Fruit fly (Drosophila melanogaster) whole organism, embryonic: Measurements from ENCODE around the gene Tig.

Source experiments
- Atf3 ChIP-seq: fragments of 200-800 bp; sonication (Bioruptor generic); optimal IDR thresholded peaks from 3 replicates; lab custom pipeline; 2016; ENCODE audit warnings: missing biosample characterization, missing genetic modification characterization
- Atf6 ChIP-seq: fragments of 200-800 bp; sonication (Bioruptor generic); IDR thresholded peaks from 2 replicates; pipeline ENCODE4 v1.3.6; 2022; ENCODE audit warnings: missing biosample characterization, missing genetic modification characterization
- Awh ChIP-seq: fragments of 200-800 bp; sonication (Bioruptor generic); IDR thresholded peaks from 2 replicates; pipeline ENCODE4, ENCODE4 v1.3.6; 2022; ENCODE audit warnings: missing biosample characterization, missing genetic modification characterization
- B-H2 ChIP-seq: fragments of 200-800 bp; sonication (Bioruptor generic); optimal IDR thresholded peaks from 2 replicates; lab custom pipeline; 2018; ENCODE audit warnings: missing biosample characterization, mild to moderate bottlenecking, missing genetic modification characterization
- CG10543 ChIP-seq: fragments of 200-800 bp; sonication (Bioruptor generic); optimal IDR thresholded peaks from 3 replicates; lab custom pipeline; 2017; ENCODE audit warnings: missing biosample characterization, mild to moderate bottlenecking, missing genetic modification characterization, moderate library complexity
- CG11696 ChIP-seq: fragments of 200-800 bp; sonication (Bioruptor generic); IDR thresholded peaks from 2 replicates; pipeline ENCODE4 v1.3.6; 2022; ENCODE audit warnings: missing biosample characterization, missing genetic modification characterization
- CG12071 ChIP-seq: fragments of 200-800 bp; sonication (Bioruptor generic); optimal IDR thresholded peaks from 3 replicates; lab custom pipeline; 2018; ENCODE audit warnings: missing biosample characterization, mild to moderate bottlenecking, missing genetic modification characterization
- CG12744 ChIP-seq: fragments of 200-800 bp; sonication (Bioruptor generic); optimal IDR thresholded peaks from 2 replicates; lab custom pipeline; 2016; ENCODE audit warnings: missing biosample characterization, missing genetic modification characterization
- CG13296 ChIP-seq: fragments of 200-800 bp; sonication (Bioruptor generic); optimal IDR thresholded peaks from 3 replicates; lab custom pipeline; 2018; ENCODE audit warnings: missing biosample characterization, mild to moderate bottlenecking, missing genetic modification characterization
- CG13894 ChIP-seq: fragments of 200-800 bp; sonication (Bioruptor generic); optimal IDR thresholded peaks from 3 replicates; lab custom pipeline; 2018; ENCODE audit warnings: missing biosample characterization, mild to moderate bottlenecking, missing genetic modification characterization, moderate library complexity
- CG14860 ChIP-seq: fragments of 200-800 bp; sonication (Bioruptor generic); IDR thresholded peaks from 3 replicates; pipeline ENCODE4 v1.3.6; 2022; ENCODE audit warnings: missing biosample characterization, missing genetic modification characterization; ENCODE audit not compliant: partially characterized antibody
- CG15011 ChIP-seq: fragments of 200-800 bp; sonication (Bioruptor generic); optimal IDR thresholded peaks from 3 replicates; lab custom pipeline; 2018; ENCODE audit warnings: missing biosample characterization, mild to moderate bottlenecking, missing genetic modification characterization
- CG15514 ChIP-seq: fragments of 200-800 bp; sonication (Bioruptor generic); optimal IDR thresholded peaks from 3 replicates; lab custom pipeline; 2017; ENCODE audit warnings: missing biosample characterization, missing genetic modification characterization, mild to moderate bottlenecking, moderate library complexity, missing genetic modification reagents
- CG16815 ChIP-seq: fragments of 200-800 bp; sonication (Bioruptor generic); optimal IDR thresholded peaks from 3 replicates; lab custom pipeline; 2017; ENCODE audit warnings: missing biosample characterization, mild to moderate bottlenecking, missing genetic modification characterization
- CG17359 ChIP-seq: fragments of 200-800 bp; sonication (Bioruptor generic); optimal IDR thresholded peaks from 3 replicates; lab custom pipeline; 2018; ENCODE audit warnings: missing biosample characterization, mild to moderate bottlenecking, missing genetic modification characterization, moderate library complexity
- CG17385 ChIP-seq: fragments of 200-800 bp; sonication (Bioruptor generic); optimal IDR thresholded peaks from 3 replicates; lab custom pipeline; 2018; ENCODE audit warnings: missing biosample characterization, mild to moderate bottlenecking, missing genetic modification characterization
- CG2889 ChIP-seq: fragments of 200-800 bp; sonication (Bioruptor generic); IDR thresholded peaks from 3 replicates; pipeline ENCODE4 v1.3.6; 2022; ENCODE audit warnings: missing biosample characterization, missing genetic modification characterization
- CG3065 ChIP-seq: fragments of 200-800 bp; sonication (Bioruptor generic); optimal IDR thresholded peaks from 2 replicates; lab custom pipeline; 2016; ENCODE audit warnings: missing biosample characterization, missing genetic modification characterization
- CG34376 ChIP-seq: fragments of 200-800 bp; sonication (Bioruptor generic); optimal IDR thresholded peaks from 2 replicates; lab custom pipeline; 2018; ENCODE audit warnings: missing biosample characterization, mild to moderate bottlenecking, missing genetic modification characterization
- CG3838 ChIP-seq: fragments of 200-800 bp; sonication (Bioruptor generic); optimal IDR thresholded peaks from 3 replicates; lab custom pipeline; 2016; ENCODE audit warnings: missing biosample characterization, missing genetic modification characterization
- CG4424 ChIP-seq: fragments of 200-800 bp; sonication (Bioruptor generic); optimal IDR thresholded peaks from 3 replicates; lab custom pipeline; 2016; ENCODE audit warnings: missing biosample characterization, missing genetic modification characterization
- CG4617 ChIP-seq: fragments of 200-800 bp; sonication (Bioruptor generic); optimal IDR thresholded peaks from 3 replicates; lab custom pipeline; 2016; ENCODE audit warnings: missing biosample characterization, missing genetic modification characterization, borderline replicate concordance
- CG5953 ChIP-seq: fragments of 200-800 bp; sonication (Bioruptor generic); IDR thresholded peaks from 2 replicates; pipeline ENCODE4 v1.3.6; 2022; ENCODE audit warnings: missing biosample characterization, missing genetic modification characterization
- CG7928 ChIP-seq: fragments of 200-800 bp; sonication (Bioruptor generic); optimal IDR thresholded peaks from 2 replicates; lab custom pipeline; 2017; ENCODE audit warnings: missing biosample characterization, mild to moderate bottlenecking, missing genetic modification characterization
- CG8478 ChIP-seq: fragments of >200 bp; optimal IDR thresholded peaks from 2 replicates; lab custom pipeline; 2018
- CG9797 ChIP-seq: fragments of 200-800 bp; sonication (Bioruptor generic); optimal IDR thresholded peaks from 3 replicates; lab custom pipeline; 2018; ENCODE audit warnings: missing biosample characterization, mild to moderate bottlenecking, missing genetic modification characterization
- CG9817 ChIP-seq: fragments of 200-800 bp; sonication (Bioruptor generic); optimal IDR thresholded peaks from 2 replicates; lab custom pipeline; 2018; ENCODE audit warnings: missing biosample characterization, mild to moderate bottlenecking, missing genetic modification characterization, moderate library complexity
- CrebB ChIP-seq: fragments of 200-800 bp; sonication (Bioruptor generic); optimal IDR thresholded peaks from 3 replicates; lab custom pipeline; 2018; ENCODE audit warnings: missing biosample characterization, mild to moderate bottlenecking, missing genetic modification characterization
- Dad ChIP-seq: fragments of 200-800 bp; sonication (Bioruptor generic); optimal IDR thresholded peaks from 3 replicates; lab custom pipeline; 2016; ENCODE audit warnings: missing biosample characterization, missing genetic modification characterization
- E2f2 ChIP-seq: fragments of 200-800 bp; sonication (Bioruptor generic); IDR thresholded peaks from 2 replicates; pipeline ENCODE4 v1.3.6; 2022; ENCODE audit warnings: missing biosample characterization, missing genetic modification characterization
- Hr51 ChIP-seq, 2 experiments: fragments of 200-800 bp; sonication (Bioruptor generic); optimal IDR thresholded peaks; 2 replicates in 1 of 2; 3 replicates in 1 of 2; lab custom pipeline; 2016 to 2018; ENCODE audit warnings: missing biosample characterization in 2 of 2, missing genetic modification characterization in 2 of 2, mild to moderate bottlenecking in 1 of 2, moderate library complexity in 1 of 2
- MESR4 ChIP-seq: fragments of 200-800 bp; sonication (Bioruptor generic); optimal IDR thresholded peaks from 2 replicates; lab custom pipeline; 2018; ENCODE audit warnings: missing biosample characterization, mild to moderate bottlenecking, missing genetic modification characterization, moderate library complexity
- Meics ChIP-seq: fragments of 200-800 bp; sonication (Bioruptor generic); optimal IDR thresholded peaks from 2 replicates; lab custom pipeline; 2017; ENCODE audit warnings: missing biosample characterization, mild to moderate bottlenecking, missing genetic modification characterization
- NC2β ChIP-seq: fragments of 200-800 bp; sonication (Bioruptor generic); optimal IDR thresholded peaks from 2 replicates; lab custom pipeline; 2016; ENCODE audit warnings: missing biosample characterization, missing genetic modification characterization
- Poxn ChIP-seq: fragments of 200-800 bp; sonication (Bioruptor generic); IDR thresholded peaks from 2 replicates; pipeline ENCODE4 v1.3.6; 2022; ENCODE audit warnings: missing biosample characterization, missing genetic modification characterization
- abd-A ChIP-seq: fragments of 200-800 bp; sonication (Bioruptor generic); optimal IDR thresholded peaks from 3 replicates; lab custom pipeline; 2019; ENCODE audit warnings: missing biosample characterization, mild to moderate bottlenecking, missing genetic modification characterization, moderate library complexity
- btn ChIP-seq: fragments of 200-800 bp; sonication (Bioruptor generic); optimal IDR thresholded peaks from 2 replicates; lab custom pipeline; 2016; ENCODE audit warnings: missing biosample characterization, missing genetic modification characterization
- exex ChIP-seq: fragments of 200-800 bp; sonication (Bioruptor generic); optimal IDR thresholded peaks from 4 replicates; lab custom pipeline; 2018; ENCODE audit warnings: missing biosample characterization, mild to moderate bottlenecking, missing genetic modification characterization, moderate library complexity
- lov ChIP-seq, 2 experiments: fragments of 200-800 bp in 1 of 2; fragments of >200 bp in 1 of 2; sonication (Bioruptor generic) in 1 of 2; IDR thresholded peaks in 1 of 2; optimal IDR thresholded peaks in 1 of 2; 2 replicates in 1 of 2; 3 replicates in 1 of 2; pipeline versions ENCODE4 v1.3.6 to Lab custom; 2017 to 2022; ENCODE audit warnings: missing biosample characterization in 1 of 2, missing genetic modification characterization in 1 of 2
- mirr ChIP-seq: fragments of 200-800 bp; sonication (Bioruptor generic); optimal IDR thresholded peaks from 3 replicates; lab custom pipeline; 2018; ENCODE audit warnings: missing biosample characterization, mild to moderate bottlenecking, missing genetic modification characterization
- pfk ChIP-seq: fragments of 200-800 bp; sonication (Bioruptor generic); optimal IDR thresholded peaks from 2 replicates; lab custom pipeline; 2018; ENCODE audit warnings: missing biosample characterization, mild to moderate bottlenecking, missing genetic modification characterization, moderate library complexity
- pzg ChIP-seq: fragments of 200-800 bp; sonication (Bioruptor generic); optimal IDR thresholded peaks from 3 replicates; lab custom pipeline; 2018; ENCODE audit warnings: missing biosample characterization, mild to moderate bottlenecking, missing genetic modification characterization, moderate library complexity
- sd ChIP-seq: fragments of 200-800 bp; sonication (Bioruptor generic); optimal IDR thresholded peaks from 3 replicates; lab custom pipeline; 2018; ENCODE audit warnings: missing biosample characterization, mild to moderate bottlenecking, missing genetic modification characterization, moderate library complexity
- sna ChIP-seq: fragments of 200-800 bp; sonication (Bioruptor generic); IDR thresholded peaks from 2 replicates; pipeline ENCODE4 v1.3.6; 2022; ENCODE audit warnings: missing biosample characterization, missing genetic modification characterization; ENCODE audit not compliant: partially characterized antibody
- tgo ChIP-seq: fragments of 200-800 bp; sonication (Bioruptor generic); IDR thresholded peaks from 3 replicates; pipeline ENCODE4 v1.3.6; 2022; ENCODE audit warnings: missing biosample characterization, missing genetic modification characterization
- trem ChIP-seq: fragments of 200-800 bp; optimal IDR thresholded peaks from 3 replicates; lab custom pipeline; 2019; ENCODE audit warnings: missing biosample characterization, mild to moderate bottlenecking, missing genetic modification characterization, moderate library complexity
- yki ChIP-seq: fragments of >200 bp; optimal IDR thresholded peaks from 3 replicates; lab custom pipeline; 2018
- z ChIP-seq: fragments of 200-800 bp; sonication (Bioruptor generic); IDR thresholded peaks from 3 replicates; pipeline ENCODE4 v1.3.6; 2022; ENCODE audit warnings: missing biosample characterization, missing genetic modification characterization

Gene Tig

dm6 chr2L:6447581-6448333 is 24.6 kb upstream of the Tig start (continued):
- TF ChIP-seq CG16815 (GFP tag; lab: Kevin White, UChicago) (no peak), CG12071 (GFP tag; lab: Kevin White, UChicago) (no peak), z (no peak), CG13296 (GFP tag; lab: Kevin White, UChicago) (no peak), abd-A (tag; lab: Kevin White, UChicago) (no peak), sna (GFP tag; lab: Robert Waterston, UW) (no peak), CG5953 (GFP tag; lab: Robert Waterston, UW) (no peak), Dad (GFP tag; lab: Kevin White, UChicago) (no peak), Atf3 (GFP tag; lab: Kevin White, UChicago) (no peak), Awh (GFP tag; lab: Robert Waterston, UW) (peak; percentile 29; the same call in 1 of the 2 replicates), MESR4 (peak; percentile 14), CG10543 (GFP tag; lab: Kevin White, UChicago) (peak; percentile 45), yki (lab: Kevin White, UChicago) (no peak), CG15514 (peak; percentile 34), CG14860 (GFP tag; lab: Robert Waterston, UW) (no peak), E2f2 (no peak; the same call in 1 of the 2 replicates), pzg (peak; percentile 5), tgo (no peak), Meics (GFP tag; lab: Kevin White, UChicago) (peak; percentile 3), CG9817 (tag; lab: Kevin White, UChicago) (no peak), B-H2 (GFP tag; lab: Kevin White, UChicago) (no peak), CG17359 (tag; lab: Kevin White, UChicago) (no peak)

dm6 chr2L:6426329-6426728 is 3.2 kb upstream of the Tig start:
- TF ChIP-seq Poxn (GFP tag; lab: Robert Waterston, UW) (no peak), CG12744 (GFP tag; lab: Kevin White, UChicago) (no peak), CG34376 (peak; percentile 40), CG3065 (GFP tag; lab: Kevin White, UChicago) (no peak), CG2889 (GFP tag; lab: Robert Waterston, UW) (no peak), mirr (GFP tag; lab: Kevin White, UChicago) (peak; percentile 40), CrebB (tag; lab: Kevin White, UChicago) (no peak), CG3838 (GFP tag; lab: Kevin White, UChicago) (no peak), sd (tag; lab: Kevin White, UChicago) (peak; percentile 37), exex (tag; lab: Kevin White, UChicago) (peak; percentile 95)
- TF ChIP-seq, all 482 proteins: peak for 4

- TF ChIP-seq CG17385 (GFP tag; lab: Kevin White, UChicago) (peak; percentile 97), Atf6 (GFP tag; lab: Robert Waterston, UW) (0 out of 2 replicates have a peak, but pooled peaks have one; percentile 18), CG4424 (GFP tag; lab: Kevin White, UChicago) (no peak), E2f2 (peak; percentile 60), pfk (GFP tag; lab: Kevin White, UChicago) (peak; percentile 92), CG11696 (GFP tag; lab: Robert Waterston, UW) (no peak), CG8478 (lab: Kevin White, UChicago) (no peak), trem (tag; lab: Kevin White, UChicago) (peak; percentile 16), CG4617 (GFP tag; lab: Kevin White, UChicago) (peak; percentile 67), NC2β (GFP tag; lab: Kevin White, UChicago) (no peak), CG9797 (GFP tag; lab: Kevin White, UChicago) (peak; percentile 68), CG15011 (GFP tag; lab: Kevin White, UChicago) (no peak), CG7928 (no peak), btn (no peak), CG13894 (tag; lab: Kevin White, UChicago) (no peak), Hr51 (GFP tag; optimal IDR thresholded peaks at IDR 0.05; lab: Kevin White, UChicago) (no peak), lov (optimal IDR thresholded peaks at IDR 0.05; lab: Kevin White, UChicago) (no peak), lov (GFP tag; IDR thresholded peaks at IDR 0.05; lab: Robert Waterston, UW) (0 out of 3 replicates have a peak, but pooled peaks have one; percentile 27)
Observed at dm6 chr2L:6424198-6424597, 1.1 kb upstream of the Tig start, which contains the start of gene Fic. Fic (plus strand) TSS chr2L:6424336.
